Fruit fly (Drosophila melanogaster): ENCODE results near the gene CG11584.
A peak's percentile ranks its signal among the peaks of the same experiment; 100 is the strongest.

The CG11584 gene

DNA sequence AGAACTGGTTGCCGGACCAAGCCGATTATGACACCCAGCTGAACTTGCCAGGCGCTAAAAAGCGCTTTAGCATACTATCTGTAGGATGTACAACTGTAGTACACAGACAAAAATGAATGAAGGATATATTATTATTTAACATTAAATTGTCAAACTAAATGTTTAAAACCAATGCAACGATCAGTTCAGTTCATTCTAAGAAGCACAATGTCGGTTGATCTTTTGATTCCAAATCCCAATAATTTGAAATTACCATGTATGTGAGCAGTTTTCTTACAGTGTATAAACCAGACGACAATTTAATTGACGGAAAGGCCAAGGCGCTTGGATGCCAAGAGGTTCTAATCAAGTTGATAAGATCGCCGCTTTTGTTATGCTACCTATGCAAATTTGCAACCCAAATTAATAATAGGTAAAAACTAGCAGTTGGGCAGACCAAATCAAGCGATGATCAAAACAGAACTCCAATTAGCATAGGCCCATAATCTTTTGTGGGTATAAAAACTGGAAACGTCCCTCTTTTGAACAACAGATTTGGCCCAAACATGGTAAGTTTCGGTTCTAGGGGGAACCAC is 11.7 kb upstream of the CG11584 start, which contains the start of gene CG12480 (continued):
- no peak; the same call in 2 of the 3 replicates for TF ChIP-seq B-H1 (GFP tag; IDR thresholded peaks at IDR 0.05)
- TF ChIP-seq sima (GFP tag; optimal IDR thresholded peaks at IDR 0.05) = no peak
- TF ChIP-seq CG7556 (GFP tag; optimal IDR thresholded peaks at IDR 0.05) = peak; percentile 4
- no peak for TF ChIP-seq ssp (GFP tag; IDR thresholded peaks at IDR 0.05)
- peak; percentile 16 for TF ChIP-seq CG6813 (GFP tag; optimal IDR thresholded peaks at IDR 0.05)
- no peak for TF ChIP-seq TFAM (GFP tag; optimal IDR thresholded peaks at IDR 0.05)
- no peak for TF ChIP-seq fd64A (GFP tag; optimal IDR thresholded peaks at IDR 0.05)
- TF ChIP-seq CG31224 (GFP tag; IDR thresholded peaks at IDR 0.05) = peak; percentile 65
- TF ChIP-seq CG42726 (GFP tag; IDR thresholded peaks at IDR 0.05; ENCODE audit: partially characterized antibody) = no peak
- no peak for TF ChIP-seq croc (GFP tag; conservative IDR thresholded peaks at IDR 0.05)
- no peak for TF ChIP-seq tin (GFP tag; optimal IDR thresholded peaks at IDR 0.05)
- TF ChIP-seq Spps (tag; optimal IDR thresholded peaks at IDR 0.05) = no peak
- peak; percentile 52; the same call in 1 of the 3 replicates for TF ChIP-seq so (GFP tag; IDR thresholded peaks at IDR 0.05)
- TF ChIP-seq CG5245 (GFP tag; optimal IDR thresholded peaks at IDR 0.05) = no peak
- no peak for TF ChIP-seq CG2199 (GFP tag; IDR thresholded peaks at IDR 0.05)
- no peak for TF ChIP-seq pzg (GFP tag; optimal IDR thresholded peaks at IDR 0.05)
- TF ChIP-seq CG8281 (tag; optimal IDR thresholded peaks at IDR 0.05) = no peak
- no peak for TF ChIP-seq CG6791 (GFP tag; IDR thresholded peaks at IDR 0.05; ENCODE audit: partially characterized antibody)
- no peak for TF ChIP-seq zen (tag; optimal IDR thresholded peaks at IDR 0.05)
- TF ChIP-seq CG8290 (GFP tag; optimal IDR thresholded peaks at IDR 0.05) = no peak
- TF ChIP-seq CG8290 (tag; optimal IDR thresholded peaks at IDR 0.05) = peak in 1 of 2 experiments; percentile 76
- no peak for TF ChIP-seq CG8388 (GFP tag; optimal IDR thresholded peaks at IDR 0.05)
- peak; percentile 82 for TF ChIP-seq CG2120 (GFP tag; optimal IDR thresholded peaks at IDR 0.05)
- no peak for TF ChIP-seq Myb (GFP tag; optimal IDR thresholded peaks at IDR 0.05)
- TF ChIP-seq gem (tag; optimal IDR thresholded peaks at IDR 0.05) = peak; percentile 61
- 0 out of 3 replicates have a peak, but pooled peaks have one; percentile 25 for TF ChIP-seq CG11695 (GFP tag; IDR thresholded peaks at IDR 0.05)
- TF ChIP-seq CG17361 (GFP tag; IDR thresholded peaks at IDR 0.05) = 0 out of 3 replicates have a peak, but pooled peaks have one; percentile 16
- no peak for TF ChIP-seq CG10979 (tag; optimal IDR thresholded peaks at IDR 0.05)
- TF ChIP-seq CoRest (tag; optimal IDR thresholded peaks at IDR 0.05) = peak; percentile 36
- TF ChIP-seq CG10209 (GFP tag; optimal IDR thresholded peaks at IDR 0.05) = peak; percentile 30
- no peak for TF ChIP-seq trem (tag; optimal IDR thresholded peaks at IDR 0.05)
- no peak for TF ChIP-seq ase (GFP tag; IDR thresholded peaks at IDR 0.05)
- TF ChIP-seq chm (GFP tag; IDR thresholded peaks at IDR 0.05) = no peak
- TF ChIP-seq CG17359 (tag; optimal IDR thresholded peaks at IDR 0.05) = peak; percentile 1
- TF ChIP-seq Hmr (GFP tag; optimal IDR thresholded peaks at IDR 0.05) = peak; percentile 70
- peak; percentile 38 for TF ChIP-seq CG1233 (GFP tag; optimal IDR thresholded peaks at IDR 0.05)
- TF ChIP-seq CG15011 (GFP tag; optimal IDR thresholded peaks at IDR 0.05) = peak; percentile 35
- no peak for TF ChIP-seq ftz-f1 (GFP tag; optimal IDR thresholded peaks at IDR 0.05)
- TF ChIP-seq CG17912 (GFP tag; optimal IDR thresholded peaks at IDR 0.05) = no peak
- TF ChIP-seq prd (optimal IDR thresholded peaks at IDR 0.05) = no peak
- peak; percentile 64; the same call in 2 of the 3 replicates for TF ChIP-seq prd (GFP tag; IDR thresholded peaks at IDR 0.05)
- no peak for TF ChIP-seq her (GFP tag; optimal IDR thresholded peaks at IDR 0.05)
- no peak for TF ChIP-seq CG4730 (GFP tag; IDR thresholded peaks at IDR 0.05)
- TF ChIP-seq Mad (GFP tag; optimal IDR thresholded peaks at IDR 0.05) = no peak
- TF ChIP-seq dysf (GFP tag; IDR thresholded peaks at IDR 0.05) = peak; percentile 70; the same call in 2 of the 3 replicates
- peak; percentile 46 for TF ChIP-seq HHEX (GFP tag; optimal IDR thresholded peaks at IDR 0.05)
- TF ChIP-seq CG6175 (GFP tag; IDR thresholded peaks at IDR 0.05) = peak; percentile 37; the same call in 1 of the 3 replicates
- TF ChIP-seq Dip2 (GFP tag; IDR thresholded peaks at IDR 0.05) = no peak
- peak; percentile 86 for TF ChIP-seq slbo (GFP tag; IDR thresholded peaks at IDR 0.05)
- TF ChIP-seq dpn (GFP tag; optimal IDR thresholded peaks at IDR 0.05) = peak; percentile 18 to 39
- TF ChIP-seq cwo (GFP tag; optimal IDR thresholded peaks at IDR 0.05) = peak; percentile 27
